Worm (Caenorhabditis elegans) whole organism, late embryonic: ENCODE results near the gene srh-100.

ENCODE experiments used
- C08G9.2 ChIP-seq: sonication (generic microtip); optimal IDR thresholded peaks from 2 replicates; lab custom pipeline; 2016; ENCODE audit warnings: mild to moderate bottlenecking, missing genetic modification characterization, moderate library complexity, missing compliant biosample characterization
- K02D7.2 ChIP-seq: sonication (generic microtip); optimal IDR thresholded peaks from 2 replicates; lab custom pipeline; 2017; ENCODE audit warnings: mild to moderate bottlenecking, missing genetic modification characterization, missing compliant biosample characterization
- K09A11.1 ChIP-seq: sonication (generic microtip); optimal IDR thresholded peaks from 2 replicates; lab custom pipeline; 2017; ENCODE audit warnings: antibody characterized with exemption, mild to moderate bottlenecking, missing genetic modification characterization, missing compliant biosample characterization; ENCODE audit not compliant: insufficient read depth
- T23F11.4 ChIP-seq: fragments of 200-800 bp; sonication (Bioruptor generic); optimal IDR thresholded peaks from 2 replicates; lab custom pipeline; 2018; ENCODE audit warnings: mild to moderate bottlenecking, missing genetic modification characterization, missing compliant biosample characterization
- Y22D7AL.16 ChIP-seq: sonication (generic microtip); optimal IDR thresholded peaks from 2 replicates; lab custom pipeline; 2016; ENCODE audit warnings: missing genetic modification characterization, missing compliant biosample characterization
- ahr-1 ChIP-seq: sonication (generic microtip); optimal IDR thresholded peaks from 2 replicates; lab custom pipeline; 2016; ENCODE audit warnings: missing genetic modification characterization, missing compliant biosample characterization
- ceh-18 ChIP-seq: sonication (generic microtip); optimal IDR thresholded peaks from 2 replicates; lab custom pipeline; 2016; ENCODE audit warnings: missing genetic modification characterization, missing compliant biosample characterization
- ceh-2 ChIP-seq: sonication (generic microtip); optimal IDR thresholded peaks from 2 replicates; lab custom pipeline; 2016; ENCODE audit warnings: missing genotype, missing genetic modification characterization, missing compliant biosample characterization
- ceh-24 ChIP-seq: sonication (generic microtip); optimal IDR thresholded peaks from 2 replicates; lab custom pipeline; 2016; ENCODE audit warnings: mild to moderate bottlenecking, missing genetic modification characterization, missing compliant biosample characterization
- ceh-31 ChIP-seq: sonication (generic microtip); optimal IDR thresholded peaks from 2 replicates; lab custom pipeline; 2016; ENCODE audit warnings: missing genetic modification characterization, missing compliant biosample characterization
- ceh-9 ChIP-seq: sonication (generic microtip); optimal IDR thresholded peaks from 2 replicates; lab custom pipeline; 2016; ENCODE audit warnings: mild to moderate bottlenecking, missing genetic modification characterization, inconsistent platforms, missing compliant biosample characterization
- che-1 ChIP-seq: sonication (generic microtip); optimal IDR thresholded peaks from 2 replicates; lab custom pipeline; 2016; ENCODE audit warnings: mild to moderate bottlenecking, missing genetic modification characterization, missing compliant biosample characterization
- dmd-4 ChIP-seq: sonication (generic microtip); optimal IDR thresholded peaks from 2 replicates; lab custom pipeline; 2016; ENCODE audit warnings: borderline replicate concordance, missing genetic modification characterization, missing compliant biosample characterization
- elt-2 ChIP-seq: sonication (generic microtip); optimal IDR thresholded peaks from 2 replicates; lab custom pipeline; 2016; ENCODE audit warnings: missing genetic modification reagents, missing genetic modification characterization, missing compliant biosample characterization
- elt-4 ChIP-seq: sonication (generic microtip); optimal IDR thresholded peaks from 2 replicates; lab custom pipeline; 2016; ENCODE audit warnings: missing genetic modification characterization, missing compliant biosample characterization
- eyg-1 ChIP-seq: sonication (generic microtip); optimal IDR thresholded peaks from 2 replicates; lab custom pipeline; 2016; ENCODE audit warnings: missing genotype, missing genetic modification characterization, missing compliant biosample characterization
- fkh-10 ChIP-seq: fragments of 150-350 bp; optimal IDR thresholded peaks from 2 replicates; lab custom pipeline; 2014; ENCODE audit warnings: missing biosample characterization, missing genetic modification reagents, missing genetic modification characterization
- hlh-15 ChIP-seq: sonication (generic microtip); optimal IDR thresholded peaks from 2 replicates; lab custom pipeline; 2016; ENCODE audit warnings: missing genetic modification characterization, missing compliant biosample characterization
- hlh-8 ChIP-seq: sonication (generic microtip); optimal IDR thresholded peaks from 2 replicates; lab custom pipeline; 2016; ENCODE audit warnings: missing genotype, missing genetic modification characterization, missing compliant biosample characterization
- lim-6 ChIP-seq: sonication (generic microtip); optimal IDR thresholded peaks from 2 replicates; lab custom pipeline; 2016; ENCODE audit warnings: missing genetic modification characterization, missing compliant biosample characterization
- lin-11 ChIP-seq: fragments of 200-800 bp; sonication (Bioruptor generic); optimal IDR thresholded peaks from 2 replicates; lab custom pipeline; 2018; ENCODE audit warnings: mild to moderate bottlenecking, missing genetic modification characterization, missing compliant biosample characterization
- mec-3 ChIP-seq: sonication (generic microtip); optimal IDR thresholded peaks from 2 replicates; lab custom pipeline; 2016; ENCODE audit warnings: borderline replicate concordance, missing genetic modification characterization, missing compliant biosample characterization
- nhr-11 ChIP-seq: fragments of 150-350 bp; optimal IDR thresholded peaks from 2 replicates; lab custom pipeline; 2014; ENCODE audit warnings: missing biosample characterization, missing genetic modification characterization
- nhr-232 ChIP-seq: sonication (generic microtip); optimal IDR thresholded peaks from 2 replicates; lab custom pipeline; 2016; ENCODE audit warnings: missing genetic modification characterization, missing compliant biosample characterization
- odd-2 ChIP-seq: sonication (generic microtip); optimal IDR thresholded peaks from 2 replicates; lab custom pipeline; 2017; ENCODE audit warnings: antibody characterized with exemption, mild to moderate bottlenecking, missing genetic modification characterization, missing compliant biosample characterization
- pag-3 ChIP-seq: sonication (generic microtip); optimal IDR thresholded peaks from 2 replicates; lab custom pipeline; 2016; ENCODE audit warnings: missing compliant biosample characterization, missing genetic modification characterization, borderline replicate concordance
- pat-9 ChIP-seq: fragments of 200-800 bp; sonication (Bioruptor generic); optimal IDR thresholded peaks from 2 replicates; lab custom pipeline; 2018; ENCODE audit warnings: mild to moderate bottlenecking, missing genetic modification characterization, moderate library complexity, missing compliant biosample characterization
- pha-2 ChIP-seq: sonication (generic microtip); optimal IDR thresholded peaks from 2 replicates; lab custom pipeline; 2017; ENCODE audit warnings: mild to moderate bottlenecking, missing genetic modification characterization, missing compliant biosample characterization
- pqm-1 ChIP-seq: sonication (generic microtip); optimal IDR thresholded peaks from 2 replicates; lab custom pipeline; 2016; ENCODE audit warnings: missing genetic modification characterization, missing compliant biosample characterization
- pros-1 ChIP-seq: fragments of 150-350 bp; optimal IDR thresholded peaks from 2 replicates; lab custom pipeline; 2014; ENCODE audit warnings: missing biosample characterization, missing genetic modification reagents, missing genetic modification characterization
- ref-2 ChIP-seq: sonication (generic microtip); optimal IDR thresholded peaks from 2 replicates; lab custom pipeline; 2016; ENCODE audit warnings: missing genetic modification characterization, missing compliant biosample characterization
- rnt-1 ChIP-seq: sonication (generic microtip); optimal IDR thresholded peaks from 2 replicates; lab custom pipeline; 2016; ENCODE audit warnings: missing genetic modification characterization, missing compliant biosample characterization
- sox-2 ChIP-seq: fragments of 200-800 bp; sonication (Bioruptor generic); IDR thresholded peaks from 2 replicates; pipeline ENCODE4 v1.3.6; 2022; ENCODE audit warnings: missing genetic modification reagents, missing genetic modification characterization, missing compliant biosample characterization
- sox-4 ChIP-seq: sonication (generic microtip); optimal IDR thresholded peaks from 2 replicates; lab custom pipeline; 2017; ENCODE audit warnings: mild to moderate bottlenecking, missing genetic modification characterization, inconsistent platforms, missing compliant biosample characterization
- syd-9 ChIP-seq: sonication (generic microtip); optimal IDR thresholded peaks from 2 replicates; lab custom pipeline; 2016; ENCODE audit warnings: mild to moderate bottlenecking, missing genetic modification characterization, moderate library complexity, missing compliant biosample characterization
- tbx-2 ChIP-seq: sonication (generic microtip); optimal IDR thresholded peaks from 2 replicates; lab custom pipeline; 2016; ENCODE audit warnings: missing genetic modification characterization, missing compliant biosample characterization
- tbx-7 ChIP-seq: sonication (generic microtip); optimal IDR thresholded peaks from 2 replicates; lab custom pipeline; 2016; ENCODE audit warnings: missing genotype, missing genetic modification characterization, missing compliant biosample characterization
- unc-86 ChIP-seq: sonication (generic microtip); optimal IDR thresholded peaks from 2 replicates; lab custom pipeline; 2016; ENCODE audit warnings: missing genetic modification characterization, missing compliant biosample characterization
- ztf-16 ChIP-seq: sonication (generic microtip); optimal IDR thresholded peaks from 2 replicates; lab custom pipeline; 2017; ENCODE audit warnings: missing genetic modification characterization, missing compliant biosample characterization

Gene srh-100

DNA sequence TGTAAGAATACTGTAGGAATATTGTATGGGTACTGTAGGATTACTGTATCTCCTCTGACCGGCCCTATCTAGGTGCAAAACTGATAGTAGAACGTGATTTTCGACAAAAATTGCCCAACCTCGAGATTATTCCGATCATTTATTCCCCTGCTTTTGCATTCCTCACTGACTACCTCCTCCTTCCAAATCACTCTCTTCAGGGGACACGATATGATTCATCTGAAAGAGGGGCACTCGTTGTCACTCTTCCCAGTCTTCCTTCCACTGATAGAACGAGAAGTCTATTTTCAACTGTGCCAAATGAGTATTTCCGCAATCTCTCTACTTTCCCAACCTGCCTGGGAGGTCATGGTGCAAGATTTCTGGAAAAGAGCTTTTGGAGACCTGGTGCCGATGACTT is 25.2 kb upstream of the srh-100 start, which contains the start of gene F12E12.2:
F12E12.2 (plus strand) TSS at position 301 of the 400 bp plus-strand sequence.
- no peak for TF ChIP-seq pqm-1 (tag; lab: Kevin White, UChicago)

ce11 chrII:3736893-3737375 is 22.4 kb upstream of the srh-100 start, which contains the start of gene F12E12.6:
TSS of gene F12E12.6 (minus strand) at chrII:3736943.
- no peak for TF ChIP-seq pag-3 (tag; lab: Kevin White, UChicago)
- TF ChIP-seq pqm-1 (tag; lab: Kevin White, UChicago) = no peak
- no peak for TF ChIP-seq dmd-4 (tag; lab: Kevin White, UChicago)
- TF ChIP-seq ztf-16 = no peak
- TF ChIP-seq mec-3 (tag; lab: Kevin White, UChicago) = no peak
- TF ChIP-seq lin-11 (tag; lab: Kevin White, UChicago) = no peak
- no peak for TF ChIP-seq elt-4
- no peak for TF ChIP-seq ceh-24 (tag; lab: Kevin White, UChicago)
- TF ChIP-seq fkh-10 (GFP tag; lab: Kevin White, UChicago) = no peak
- TF ChIP-seq ceh-9 (tag; lab: Kevin White, UChicago) = no peak
- TF ChIP-seq elt-2 = no peak
- no peak for TF ChIP-seq rnt-1 (tag; lab: Kevin White, UChicago)
- TF ChIP-seq pat-9 = no peak
- TF ChIP-seq odd-2 (tag; lab: Kevin White, UChicago) = no peak
- no peak for TF ChIP-seq ahr-1 (tag; lab: Kevin White, UChicago)
- no peak for TF ChIP-seq C08G9.2
- TF ChIP-seq pros-1 (tag; lab: Kevin White, UChicago) = no peak
- no peak for TF ChIP-seq hlh-8 (tag; lab: Kevin White, UChicago)
- no peak for TF ChIP-seq lim-6

ce11 chrII:3731723-3732122 is 17.2 kb upstream of the srh-100 start, which contains the start of the genes sdz-12 and bath-31:
TSS of gene sdz-12 (minus strand) at chrII:3731823.
TSS of gene bath-31 (plus strand) at chrII:3731973.
- TF ChIP-seq che-1 = no peak
- TF ChIP-seq Y22D7AL.16 (tag; lab: Kevin White, UChicago) = no peak
- TF ChIP-seq K09A11.1 (tag; lab: Kevin White, UChicago) = no peak
- no peak for TF ChIP-seq ztf-16
- TF ChIP-seq hlh-15 (tag; lab: Kevin White, UChicago) = no peak
- no peak for TF ChIP-seq tbx-2 (tag; lab: Kevin White, UChicago)
- TF ChIP-seq eyg-1 (tag; lab: Kevin White, UChicago) = no peak
- TF ChIP-seq K02D7.2 (tag; lab: Kevin White, UChicago) = no peak
- TF ChIP-seq unc-86 (tag; lab: Kevin White, UChicago) = no peak
- TF ChIP-seq, all 69 proteins: peak for 0

DNA sequence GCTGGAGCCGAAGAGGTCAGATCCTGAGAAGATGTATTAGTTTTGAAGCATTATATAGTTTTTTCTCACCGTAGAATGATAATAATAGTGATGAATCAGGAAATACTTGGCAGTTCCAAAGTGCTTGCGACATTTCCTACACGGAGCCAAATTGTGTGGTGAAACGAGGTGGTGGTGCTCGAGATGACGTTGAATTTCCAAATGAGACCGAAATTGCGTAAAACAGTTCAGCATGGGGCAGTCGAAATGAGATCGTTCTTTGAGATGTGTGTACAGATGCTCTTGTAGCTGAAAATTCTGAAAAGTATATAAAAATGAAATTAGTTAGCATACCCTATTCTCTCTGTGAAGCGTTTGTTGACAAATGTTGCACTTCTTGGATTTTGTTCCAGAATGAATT is 13.5 kb upstream of the srh-100 start, which contains the start of gene C46E10.8:
C46E10.8 (minus strand) TSS at position 101 of the 400 bp plus-strand sequence.
- TF ChIP-seq sox-4 (tag; lab: Kevin White, UChicago) (no peak), ref-2 (no peak), pha-2 (tag; lab: Kevin White, UChicago) (no peak), ceh-9 (tag; lab: Kevin White, UChicago) (no peak), ceh-31 (tag; lab: Kevin White, UChicago) (no peak), Y22D7AL.16 (tag; lab: Kevin White, UChicago) (no peak), T23F11.4 (no peak), sox-2 (no peak), fkh-10 (GFP tag; lab: Kevin White, UChicago) (no peak), ceh-2 (tag; lab: Kevin White, UChicago) (no peak), elt-2 (no peak), ahr-1 (tag; lab: Kevin White, UChicago) (no peak), syd-9 (tag; lab: Kevin White, UChicago) (no peak), nhr-232 (tag; lab: Kevin White, UChicago) (no peak), ceh-18 (tag; lab: Kevin White, UChicago) (no peak), dmd-4 (tag; lab: Kevin White, UChicago) (no peak), tbx-7 (no peak), lim-6 (no peak), nhr-11 (tag; lab: Kevin White, UChicago) (no peak)
